Worm (Caenorhabditis elegans): ENCODE results near the gene W02F12.2.

DNA sequence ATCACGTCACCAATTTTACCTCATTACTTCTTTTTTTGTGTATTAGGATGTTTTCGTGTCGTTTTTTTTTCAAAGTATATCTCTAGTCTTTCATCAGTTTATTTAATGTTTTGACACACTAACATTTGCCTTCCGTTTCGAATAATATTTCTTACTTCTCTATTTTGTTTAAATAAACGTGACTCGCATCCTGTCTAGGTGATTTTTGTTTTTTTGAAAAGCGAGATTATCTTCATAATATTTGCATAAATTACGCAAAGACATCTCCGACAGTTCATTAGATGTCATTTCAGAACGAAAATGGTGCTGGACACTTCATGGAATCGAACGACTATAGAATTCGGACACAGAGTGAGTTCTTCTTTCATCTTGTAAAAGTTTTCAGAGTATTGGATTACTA lies 48.1 kb downstream of the W02F12.2 start, which contains the start of gene T10H9.1:
- TF ChIP-seq ceh-82 (tag; optimal IDR thresholded peaks at IDR 0.05) (no peak), arid-1 (GFP tag; conservative IDR thresholded peaks at IDR 0.05) (no peak), daf-12 (tag; optimal IDR thresholded peaks at IDR 0.05) (no peak)

All from whole organism, L4 larva.